Worm (Caenorhabditis elegans) whole organism, late embryonic: ENCODE results near the gene R13D11.3.
"Not testable (repeated sequence)": the region's sequence is repeated elsewhere in the genome, so short reads cannot be mapped to it uniquely, and the experiment has no call there.

Experiments used
- C08G9.2 ChIP-seq: sonication (generic microtip); optimal IDR thresholded peaks from 2 replicates; lab custom pipeline; 2016; ENCODE audit warnings: mild to moderate bottlenecking, missing genetic modification characterization, moderate library complexity, missing compliant biosample characterization
- C38D4.7 ChIP-seq: fragments of 200-800 bp; sonication (Bioruptor generic); optimal IDR thresholded peaks from 2 replicates; lab custom pipeline; 2018; ENCODE audit warnings: mild to moderate bottlenecking, missing genetic modification characterization, moderate library complexity, missing compliant biosample characterization
- F13H6.1 ChIP-seq: sonication (generic microtip); optimal IDR thresholded peaks from 2 replicates; lab custom pipeline; 2016; ENCODE audit warnings: missing genetic modification characterization, missing compliant biosample characterization
- K02D7.2 ChIP-seq: sonication (generic microtip); optimal IDR thresholded peaks from 2 replicates; lab custom pipeline; 2017; ENCODE audit warnings: mild to moderate bottlenecking, missing genetic modification characterization, missing compliant biosample characterization
- K09A11.1 ChIP-seq: sonication (generic microtip); optimal IDR thresholded peaks from 2 replicates; lab custom pipeline; 2017; ENCODE audit warnings: antibody characterized with exemption, mild to moderate bottlenecking, missing genetic modification characterization, missing compliant biosample characterization; ENCODE audit not compliant: insufficient read depth
- T23F11.4 ChIP-seq: fragments of 200-800 bp; sonication (Bioruptor generic); optimal IDR thresholded peaks from 2 replicates; lab custom pipeline; 2018; ENCODE audit warnings: mild to moderate bottlenecking, missing genetic modification characterization, missing compliant biosample characterization
- Y22D7AL.16 ChIP-seq: sonication (generic microtip); optimal IDR thresholded peaks from 2 replicates; lab custom pipeline; 2016; ENCODE audit warnings: missing genetic modification characterization, missing compliant biosample characterization
- ahr-1 ChIP-seq: sonication (generic microtip); optimal IDR thresholded peaks from 2 replicates; lab custom pipeline; 2016; ENCODE audit warnings: missing genetic modification characterization, missing compliant biosample characterization
- ceh-14 ChIP-seq: sonication (generic microtip); optimal IDR thresholded peaks from 2 replicates; lab custom pipeline; 2016; ENCODE audit warnings: missing genotype, missing genetic modification characterization, missing compliant biosample characterization
- ceh-18 ChIP-seq: sonication (generic microtip); optimal IDR thresholded peaks from 2 replicates; lab custom pipeline; 2016; ENCODE audit warnings: missing genetic modification characterization, missing compliant biosample characterization
- ceh-2 ChIP-seq: sonication (generic microtip); optimal IDR thresholded peaks from 2 replicates; lab custom pipeline; 2016; ENCODE audit warnings: missing genotype, missing genetic modification characterization, missing compliant biosample characterization
- ceh-24 ChIP-seq: sonication (generic microtip); optimal IDR thresholded peaks from 2 replicates; lab custom pipeline; 2016; ENCODE audit warnings: mild to moderate bottlenecking, missing genetic modification characterization, missing compliant biosample characterization
- ceh-30 ChIP-seq: fragments of 150-350 bp; optimal IDR thresholded peaks from 2 replicates; lab custom pipeline; 2014; ENCODE audit warnings: missing biosample characterization, missing genetic modification characterization
- ceh-31 ChIP-seq: sonication (generic microtip); optimal IDR thresholded peaks from 2 replicates; lab custom pipeline; 2016; ENCODE audit warnings: missing genetic modification characterization, missing compliant biosample characterization
- ceh-34 ChIP-seq: sonication (generic microtip); optimal IDR thresholded peaks from 2 replicates; lab custom pipeline; 2016; ENCODE audit warnings: mild to moderate bottlenecking, missing genetic modification characterization, missing compliant biosample characterization
- ceh-48 ChIP-seq: sonication (generic microtip); optimal IDR thresholded peaks from 2 replicates; lab custom pipeline; 2016; ENCODE audit warnings: missing genetic modification characterization, inconsistent platforms, missing compliant biosample characterization
- dmd-4 ChIP-seq: sonication (generic microtip); optimal IDR thresholded peaks from 2 replicates; lab custom pipeline; 2016; ENCODE audit warnings: borderline replicate concordance, missing genetic modification characterization, missing compliant biosample characterization
- dve-1 ChIP-seq: sonication (generic microtip); optimal IDR thresholded peaks from 2 replicates; lab custom pipeline; 2017; ENCODE audit warnings: antibody characterized with exemption, mild to moderate bottlenecking, missing genetic modification characterization, missing compliant biosample characterization
- elt-2 ChIP-seq: sonication (generic microtip); optimal IDR thresholded peaks from 2 replicates; lab custom pipeline; 2016; ENCODE audit warnings: missing genetic modification reagents, missing genetic modification characterization, missing compliant biosample characterization
- eyg-1 ChIP-seq: sonication (generic microtip); optimal IDR thresholded peaks from 2 replicates; lab custom pipeline; 2016; ENCODE audit warnings: missing genotype, missing genetic modification characterization, missing compliant biosample characterization
- fax-1 ChIP-seq: sonication (generic microtip); optimal IDR thresholded peaks from 2 replicates; lab custom pipeline; 2016; ENCODE audit warnings: missing genotype, missing genetic modification characterization, missing compliant biosample characterization
- fkh-10 ChIP-seq: fragments of 150-350 bp; optimal IDR thresholded peaks from 2 replicates; lab custom pipeline; 2014; ENCODE audit warnings: missing biosample characterization, missing genetic modification reagents, missing genetic modification characterization
- fkh-6 ChIP-seq: sonication (generic microtip); optimal IDR thresholded peaks from 2 replicates; lab custom pipeline; 2016; ENCODE audit warnings: missing genetic modification characterization, missing compliant biosample characterization
- hlh-6 ChIP-seq: sonication (generic microtip); optimal IDR thresholded peaks from 2 replicates; lab custom pipeline; 2016; ENCODE audit warnings: missing genotype, missing genetic modification characterization, missing compliant biosample characterization
- hlh-8 ChIP-seq: sonication (generic microtip); optimal IDR thresholded peaks from 2 replicates; lab custom pipeline; 2016; ENCODE audit warnings: missing genotype, missing genetic modification characterization, missing compliant biosample characterization
- lin-11 ChIP-seq: fragments of 200-800 bp; sonication (Bioruptor generic); optimal IDR thresholded peaks from 2 replicates; lab custom pipeline; 2018; ENCODE audit warnings: mild to moderate bottlenecking, missing genetic modification characterization, missing compliant biosample characterization
- madf-2 ChIP-seq: sonication (generic microtip); optimal IDR thresholded peaks from 2 replicates; lab custom pipeline; 2017; ENCODE audit warnings: missing genetic modification characterization, missing compliant biosample characterization
- nfya-1 ChIP-seq: sonication (generic microtip); optimal IDR thresholded peaks from 2 replicates; lab custom pipeline; 2017; ENCODE audit warnings: missing genetic modification characterization, mild to moderate bottlenecking, missing compliant biosample characterization, antibody characterized with exemption, moderate library complexity
- nhr-232 ChIP-seq: sonication (generic microtip); optimal IDR thresholded peaks from 2 replicates; lab custom pipeline; 2016; ENCODE audit warnings: missing genetic modification characterization, missing compliant biosample characterization
- npax-4 ChIP-seq: sonication (generic microtip); optimal IDR thresholded peaks from 2 replicates; lab custom pipeline; 2016; ENCODE audit warnings: missing genetic modification characterization, missing compliant biosample characterization
- pat-9 ChIP-seq: fragments of 200-800 bp; sonication (Bioruptor generic); optimal IDR thresholded peaks from 2 replicates; lab custom pipeline; 2018; ENCODE audit warnings: mild to moderate bottlenecking, missing genetic modification characterization, moderate library complexity, missing compliant biosample characterization
- pha-2 ChIP-seq: sonication (generic microtip); optimal IDR thresholded peaks from 2 replicates; lab custom pipeline; 2017; ENCODE audit warnings: mild to moderate bottlenecking, missing genetic modification characterization, missing compliant biosample characterization
- pha-4 ChIP-seq: fragments of 150-350 bp; optimal IDR thresholded peaks from 2 replicates; lab custom pipeline; 2018; ENCODE audit warnings: missing biosample characterization, missing genetic modification reagents, missing genetic modification characterization
- pros-1 ChIP-seq: fragments of 150-350 bp; optimal IDR thresholded peaks from 2 replicates; lab custom pipeline; 2014; ENCODE audit warnings: missing biosample characterization, missing genetic modification reagents, missing genetic modification characterization
- ref-2 ChIP-seq: sonication (generic microtip); optimal IDR thresholded peaks from 2 replicates; lab custom pipeline; 2016; ENCODE audit warnings: missing genetic modification characterization, missing compliant biosample characterization
- sox-2 ChIP-seq: fragments of 200-800 bp; sonication (Bioruptor generic); IDR thresholded peaks from 2 replicates; pipeline ENCODE4 v1.3.6; 2022; ENCODE audit warnings: missing genetic modification reagents, missing genetic modification characterization, missing compliant biosample characterization
- tbx-2 ChIP-seq: sonication (generic microtip); optimal IDR thresholded peaks from 2 replicates; lab custom pipeline; 2016; ENCODE audit warnings: missing genetic modification characterization, missing compliant biosample characterization
- tbx-7 ChIP-seq: sonication (generic microtip); optimal IDR thresholded peaks from 2 replicates; lab custom pipeline; 2016; ENCODE audit warnings: missing genotype, missing genetic modification characterization, missing compliant biosample characterization
- unc-42 ChIP-seq: sonication (generic microtip); optimal IDR thresholded peaks from 2 replicates; lab custom pipeline; 2016; ENCODE audit warnings: missing genotype, missing genetic modification characterization, missing compliant biosample characterization
- unc-55 ChIP-seq: sonication (generic microtip); optimal IDR thresholded peaks from 2 replicates; lab custom pipeline; 2017; ENCODE audit warnings: missing biosample characterization, missing genetic modification reagents, missing genetic modification characterization
- unc-86 ChIP-seq: sonication (generic microtip); optimal IDR thresholded peaks from 2 replicates; lab custom pipeline; 2016; ENCODE audit warnings: missing genetic modification characterization, missing compliant biosample characterization
- zip-5 ChIP-seq: sonication (generic microtip); optimal IDR thresholded peaks from 2 replicates; lab custom pipeline; 2016; ENCODE audit warnings: missing genetic modification characterization, missing compliant biosample characterization
- ztf-16 ChIP-seq: sonication (generic microtip); optimal IDR thresholded peaks from 2 replicates; lab custom pipeline; 2017; ENCODE audit warnings: missing genetic modification characterization, missing compliant biosample characterization

The R13D11.3 gene

DNA sequence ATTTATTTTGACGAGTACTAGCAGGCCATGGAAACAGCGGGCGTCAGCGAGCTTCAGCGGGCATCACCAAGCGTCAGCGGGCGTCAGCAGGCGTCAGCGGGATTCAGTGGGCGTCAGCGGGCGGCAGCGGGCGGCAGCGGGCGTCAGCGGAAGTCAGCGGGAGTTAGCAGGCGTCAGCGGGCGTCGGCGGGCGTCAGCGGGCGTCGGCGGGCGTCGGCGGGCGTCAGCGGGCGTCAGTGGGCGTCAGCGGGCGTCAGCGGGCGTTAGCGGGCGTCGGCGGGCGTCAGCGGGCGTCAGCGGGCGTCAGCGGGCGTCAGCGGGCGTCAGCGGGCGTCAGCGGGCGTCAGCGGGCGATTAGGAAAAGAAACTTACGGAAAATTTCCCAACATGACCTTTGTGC, 27.8 kb downstream of the R13D11.3 start:
- TF ChIP-seq dve-1 (no peak), Y22D7AL.16 (tag; lab: Kevin White, UChicago) (no peak), nfya-1 (tag; lab: Kevin White, UChicago) (no peak), npax-4 (no peak), K02D7.2 (no peak), ceh-14 (tag; lab: Kevin White, UChicago) (no peak), unc-42 (tag; lab: Kevin White, UChicago) (no peak), elt-2 (tag; lab: Kevin White, UChicago) (no peak), zip-5 (tag; lab: Kevin White, UChicago) (no peak), ceh-2 (tag; lab: Kevin White, UChicago) (no peak), dmd-4 (tag; lab: Kevin White, UChicago) (no peak), eyg-1 (tag; lab: Kevin White, UChicago) (no peak), madf-2 (tag; lab: Kevin White, UChicago) (no peak), ceh-31 (tag; lab: Kevin White, UChicago) (no peak), pha-2 (tag; lab: Kevin White, UChicago) (no peak), ref-2 (tag; lab: Kevin White, UChicago) (no peak), T23F11.4 (no peak)

DNA sequence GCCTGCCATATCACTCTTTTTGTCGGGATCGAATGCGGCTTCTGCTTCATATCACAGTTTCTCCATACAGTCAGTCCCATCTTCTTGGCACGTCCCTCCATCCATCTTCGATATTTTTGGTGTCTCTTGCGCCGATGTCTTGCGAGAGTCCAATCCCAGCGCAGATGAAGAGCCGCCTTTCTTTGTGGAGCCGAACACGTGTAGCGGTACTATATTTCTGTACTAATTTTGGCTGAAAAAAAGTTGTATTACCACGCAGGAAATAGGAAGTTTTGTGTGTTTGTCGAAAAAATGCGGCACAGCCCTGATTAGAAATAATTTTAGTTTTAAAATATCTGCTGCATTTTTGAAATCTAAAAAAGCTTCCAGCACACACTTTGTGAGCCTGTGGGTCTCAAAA, 28.3 kb downstream of the R13D11.3 start, which contains the start of gene K09C6.8:
Gene K09C6.8, minus strand, starts transcription at position 101 of the 400 bp plus-strand sequence.
- not testable (repeated sequence) for TF ChIP-seq tbx-2; nhr-232; ceh-18 (tag; lab: Kevin White, UChicago)

DNA sequence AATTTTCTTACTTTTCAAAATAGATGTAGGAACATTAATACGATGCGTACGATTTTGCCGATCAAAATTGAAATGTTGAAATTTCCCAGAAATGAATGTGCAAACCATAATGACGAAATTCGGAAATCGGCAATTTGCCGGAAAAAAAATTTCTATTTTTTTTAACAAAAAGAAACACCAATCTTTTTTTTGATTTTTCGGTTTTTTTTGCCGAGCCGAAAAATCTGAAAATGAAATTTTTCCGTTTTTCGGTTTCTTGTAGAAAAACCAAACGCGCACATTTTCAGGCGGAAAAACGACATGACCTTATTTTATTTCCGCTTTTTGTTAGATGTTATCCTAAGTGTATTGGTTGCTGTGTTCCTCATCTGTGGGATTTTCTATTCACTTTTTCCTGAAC, 32.7 kb downstream of the R13D11.3 start, which contains the start of gene srbc-13:
Gene srbc-13, plus strand, starts transcription at position 301 of the 400 bp plus-strand sequence.
- no peak for TF ChIP-seq unc-86 (tag; lab: Kevin White, UChicago)
- no peak for TF ChIP-seq nfya-1 (tag; lab: Kevin White, UChicago)
- no peak for TF ChIP-seq C38D4.7 (GFP tag; lab: Kevin White, UChicago)
- TF ChIP-seq, all 69 proteins: peak for 0

DNA sequence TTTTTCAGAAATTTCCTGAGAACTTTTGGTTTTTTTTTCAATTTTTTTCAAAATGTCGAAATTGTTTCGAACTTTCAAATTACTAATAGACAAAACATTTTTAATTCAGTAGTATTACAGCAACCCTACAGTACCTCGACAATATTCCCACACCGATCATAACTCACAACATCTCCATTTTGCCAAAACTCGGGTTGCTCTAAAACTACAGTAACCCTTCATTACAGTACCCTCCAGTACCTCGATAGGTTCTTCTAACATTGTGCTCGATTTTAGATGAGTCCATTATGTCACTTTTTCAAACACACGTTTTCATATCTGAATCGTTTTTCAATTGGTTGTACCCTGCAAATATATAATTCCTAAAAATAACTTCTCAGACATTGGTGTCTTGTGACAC, 34.2 kb downstream of the R13D11.3 start:
- TF ChIP-seq pat-9 (tag; lab: Kevin White, UChicago): no peak
- no peak for TF ChIP-seq pha-2 (tag; lab: Kevin White, UChicago)
- no peak for TF ChIP-seq hlh-8 (tag; lab: Kevin White, UChicago)
- no peak for TF ChIP-seq tbx-2
- no peak for TF ChIP-seq ahr-1 (tag; lab: Kevin White, UChicago)
- no peak for TF ChIP-seq ceh-31 (tag; lab: Kevin White, UChicago)
- no peak for TF ChIP-seq F13H6.1 (tag; lab: Kevin White, UChicago)
- TF ChIP-seq fkh-10 (GFP tag; lab: Kevin White, UChicago): no peak

DNA sequence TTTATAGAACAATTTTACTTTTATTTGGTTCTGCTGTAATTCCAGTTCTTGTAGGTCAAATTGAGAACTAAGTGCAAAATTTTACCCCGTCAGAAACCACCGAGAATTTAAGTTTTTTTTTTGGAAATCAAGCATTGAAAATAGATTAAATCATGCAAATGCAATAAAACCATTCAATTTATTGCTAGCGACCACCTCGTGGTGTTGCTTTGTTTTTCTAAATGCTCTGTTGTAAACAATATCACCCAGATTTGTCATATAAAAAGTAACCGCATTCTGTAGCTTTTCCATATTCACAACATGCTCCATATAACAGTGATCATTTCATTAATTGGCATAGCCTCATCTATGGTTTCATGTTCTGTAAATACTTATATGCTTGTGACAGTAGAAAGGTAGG, 34.7 kb downstream of the R13D11.3 start, which contains the start of gene srbc-12:
Gene srbc-12, plus strand, starts transcription at position 301 of the 400 bp plus-strand sequence.
- TF ChIP-seq ceh-18 (tag; lab: Kevin White, UChicago): no peak
- TF ChIP-seq lin-11 (tag; lab: Kevin White, UChicago): no peak
- TF ChIP-seq pat-9 (tag; lab: Kevin White, UChicago): no peak
- no peak for TF ChIP-seq zip-5 (tag; lab: Kevin White, UChicago)
- TF ChIP-seq ceh-34 (tag; lab: Kevin White, UChicago): no peak
- no peak for TF ChIP-seq madf-2 (tag; lab: Kevin White, UChicago)
- TF ChIP-seq K09A11.1: no peak
- TF ChIP-seq pros-1: no peak

DNA sequence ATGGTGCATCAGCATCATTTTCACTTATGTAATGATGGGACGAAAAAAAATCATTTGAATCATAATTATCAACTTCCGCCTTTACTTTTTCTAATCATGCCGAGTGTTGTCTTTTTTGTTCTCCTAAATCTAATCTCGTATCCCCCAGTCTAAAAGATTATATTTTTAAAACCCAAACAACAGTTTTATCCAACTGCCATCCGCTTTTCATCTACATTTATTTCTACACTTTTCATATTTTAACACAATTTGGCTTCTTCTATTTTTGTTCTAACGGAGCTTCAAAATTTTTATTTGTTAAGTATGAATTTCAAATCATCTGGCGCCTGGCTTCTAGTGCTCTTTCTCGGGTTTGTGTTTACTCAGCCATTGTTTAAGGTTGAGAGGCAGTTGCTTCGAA, 37.4 kb downstream of the R13D11.3 start, which contains the start of gene K09C6.3:
Gene K09C6.3, plus strand, starts transcription at position 301 of the 400 bp plus-strand sequence.
- no peak for TF ChIP-seq K09A11.1
- no peak for TF ChIP-seq fax-1 (tag; lab: Kevin White, UChicago)
- no peak for TF ChIP-seq ceh-30 (tag; lab: Kevin White, UChicago)
- no peak for TF ChIP-seq hlh-6 (tag; lab: Kevin White, UChicago)
- TF ChIP-seq ceh-24 (tag; lab: Kevin White, UChicago): no peak
- no peak for TF ChIP-seq C38D4.7 (GFP tag; lab: Kevin White, UChicago)
- TF ChIP-seq ztf-16: no peak
- no peak for TF ChIP-seq ahr-1 (tag; lab: Kevin White, UChicago)
- no peak for TF ChIP-seq tbx-7 (tag; lab: Kevin White, UChicago)
- no peak for TF ChIP-seq unc-55 (GFP tag; lab: Kevin White, UChicago)
- TF ChIP-seq ceh-48 (tag; lab: Kevin White, UChicago): no peak
- no peak for TF ChIP-seq pha-4 (tag; lab: Kevin White, UChicago)
- no peak for TF ChIP-seq fkh-6 (tag; lab: Kevin White, UChicago)
- no peak for TF ChIP-seq sox-2 (GFP tag; lab: Robert Waterston, UW)
- no peak for TF ChIP-seq C08G9.2 (tag; lab: Kevin White, UChicago)
- no peak for TF ChIP-seq pat-9 (tag; lab: Kevin White, UChicago)
- TF ChIP-seq unc-42 (tag; lab: Kevin White, UChicago): no peak
